Worm (Caenorhabditis elegans) whole organism, midembryonic: ENCODE results near the gene daf-14.

Experiments
- T22C8.4 ChIP-seq: fragments of 200-800 bp; sonication (Bioruptor generic); IDR thresholded peaks from 2 replicates; pipeline ENCODE4 v1.3.6; 2022; ENCODE audit warnings: missing genetic modification characterization, missing compliant biosample characterization
- cog-1 ChIP-seq: sonication (generic microtip); optimal IDR thresholded peaks from 2 replicates; lab custom pipeline; 2016; ENCODE audit warnings: missing genetic modification characterization, missing compliant biosample characterization
- flt-1 ChIP-seq: fragments of 200-800 bp; sonication (Bioruptor generic); IDR thresholded peaks from 2 replicates; pipeline ENCODE4 v1.3.6; 2022; ENCODE audit warnings: missing genetic modification characterization, missing compliant biosample characterization
- klf-2 ChIP-seq: fragments of 200-800 bp; sonication (Bioruptor generic); conservative IDR thresholded peaks from 2 replicates; pipeline ENCODE4 v1.3.6; 2022; ENCODE audit warnings: missing genetic modification reagents, missing genetic modification characterization, missing compliant biosample characterization
- med-1 ChIP-seq: sonication (generic microtip); optimal IDR thresholded peaks from 2 replicates; lab custom pipeline; 2017; ENCODE audit warnings: missing genetic modification characterization, mild to moderate bottlenecking, missing compliant biosample characterization, antibody characterized with exemption, missing genetic modification reagents; ENCODE audit not compliant: insufficient read depth
- ref-1 ChIP-seq: fragments of 200-800 bp; sonication (Bioruptor generic); conservative IDR thresholded peaks from 2 replicates; pipeline ENCODE4 v1.3.6; 2022; ENCODE audit warnings: missing genetic modification reagents, missing genetic modification characterization, missing compliant biosample characterization
- tab-1 ChIP-seq: fragments of 200-800 bp; sonication (Bioruptor generic); IDR thresholded peaks from 2 replicates; pipeline ENCODE4 v1.3.6; 2022; ENCODE audit warnings: missing genetic modification characterization, missing compliant biosample characterization
- ztf-23 ChIP-seq: fragments of 200-800 bp; sonication (Bioruptor generic); IDR thresholded peaks from 2 replicates; pipeline ENCODE4 v1.3.6; 2022; ENCODE audit warnings: missing genetic modification reagents, missing genetic modification characterization, missing compliant biosample characterization
- ztf-29 ChIP-seq: fragments of 200-800 bp; sonication (Bioruptor generic); IDR thresholded peaks from 2 replicates; pipeline ENCODE4 v1.3.6; 2022; ENCODE audit warnings: missing genetic modification reagents, missing genetic modification characterization, missing compliant biosample characterization

The daf-14 gene

ce11 chrIV:10288575-10288974 is 38.1 kb downstream of the daf-14 start:
- TF ChIP-seq T22C8.4 (GFP tag; lab: Robert Waterston, UW) (no peak), klf-2 (GFP tag; lab: Robert Waterston, UW) (no peak), ztf-23 (GFP tag; lab: Robert Waterston, UW) (no peak), ztf-29 (GFP tag; lab: Robert Waterston, UW) (no peak), ref-1 (GFP tag; lab: Robert Waterston, UW) (no peak), med-1 (GFP tag; lab: Kevin White, UChicago) (no peak), tab-1 (GFP tag; lab: Robert Waterston, UW) (no peak), cog-1 (no peak), flt-1 (GFP tag; lab: Robert Waterston, UW) (no peak)

ce11 chrIV:10294030-10294429 is 43.6 kb downstream of the daf-14 start, which contains the start of gene R09E10.6:
Gene R09E10.6 (minus strand): TSS chrIV:10294130.
- TF ChIP-seq ref-1 (GFP tag; lab: Robert Waterston, UW) (no peak), T22C8.4 (GFP tag; lab: Robert Waterston, UW) (no peak), ztf-29 (GFP tag; lab: Robert Waterston, UW) (no peak), flt-1 (GFP tag; lab: Robert Waterston, UW) (no peak), tab-1 (GFP tag; lab: Robert Waterston, UW) (no peak), med-1 (GFP tag; lab: Kevin White, UChicago) (no peak), cog-1 (no peak), ztf-23 (GFP tag; lab: Robert Waterston, UW) (no peak), klf-2 (GFP tag; lab: Robert Waterston, UW) (no peak)

ce11 chrIV:10295084-10295483 is 44.7 kb downstream of the daf-14 start, which contains the start of gene R09E10.13:
Gene R09E10.13 (minus strand): TSS chrIV:10295144.
- TF ChIP-seq tab-1 (GFP tag; lab: Robert Waterston, UW) (no peak), T22C8.4 (GFP tag; lab: Robert Waterston, UW) (no peak), flt-1 (GFP tag; lab: Robert Waterston, UW) (no peak), klf-2 (GFP tag; lab: Robert Waterston, UW) (no peak), ztf-29 (GFP tag; lab: Robert Waterston, UW) (no peak)

- no peak for TF ChIP-seq ztf-23 (GFP tag; lab: Robert Waterston, UW)
- TF ChIP-seq T22C8.4 (GFP tag; lab: Robert Waterston, UW): no peak
- TF ChIP-seq klf-2 (GFP tag; lab: Robert Waterston, UW): no peak
- no peak for TF ChIP-seq cog-1
- no peak for TF ChIP-seq flt-1 (GFP tag; lab: Robert Waterston, UW)
- TF ChIP-seq tab-1 (GFP tag; lab: Robert Waterston, UW): no peak
These were observed 45.6 kb downstream of the daf-14 start for ce11 chrIV:10296036-10296435.

ce11 chrIV:10302203-10302602 is 51.8 kb downstream of the daf-14 start, which contains the start of gene R09E10.5:
Gene R09E10.5 (minus strand): TSS chrIV:10302303.
- TF ChIP-seq cog-1 (no peak), ztf-23 (GFP tag; lab: Robert Waterston, UW) (no peak), ztf-29 (GFP tag; lab: Robert Waterston, UW) (no peak), ref-1 (GFP tag; lab: Robert Waterston, UW) (no peak), med-1 (GFP tag; lab: Kevin White, UChicago) (no peak), flt-1 (GFP tag; lab: Robert Waterston, UW) (no peak), tab-1 (GFP tag; lab: Robert Waterston, UW) (no peak), klf-2 (GFP tag; lab: Robert Waterston, UW) (no peak), T22C8.4 (GFP tag; lab: Robert Waterston, UW) (no peak)

- TF ChIP-seq cog-1 (no peak), ztf-23 (GFP tag; lab: Robert Waterston, UW) (no peak), ztf-29 (GFP tag; lab: Robert Waterston, UW) (no peak), klf-2 (GFP tag; lab: Robert Waterston, UW) (no peak), med-1 (GFP tag; lab: Kevin White, UChicago) (no peak)
These were observed 54.0 kb downstream of the daf-14 start for ce11 chrIV:10304383-10304782.
